Fruit fly (Drosophila melanogaster) whole organism, embryonic: Measurements from ENCODE around the gene IFT54.
A peak's percentile ranks its signal among the peaks of the same experiment; 100 is the strongest.

Experiments
- Awh ChIP-seq: fragments of 200-800 bp; sonication (Bioruptor generic); IDR thresholded peaks from 2 replicates; pipeline ENCODE4, ENCODE4 v1.3.6; 2022; ENCODE audit warnings: missing biosample characterization, missing genetic modification characterization
- CG10431 ChIP-seq: fragments of 200-800 bp; sonication (Bioruptor generic); optimal IDR thresholded peaks from 3 replicates; lab custom pipeline; 2018; ENCODE audit warnings: missing biosample characterization, mild to moderate bottlenecking, missing genetic modification characterization
- CG11560 ChIP-seq: fragments of 200-800 bp; sonication (Bioruptor generic); IDR thresholded peaks from 3 replicates; pipeline ENCODE4 v1.3.6; 2022; ENCODE audit warnings: missing biosample characterization, missing genetic modification characterization
- CG13624 ChIP-seq: fragments of 200-800 bp; sonication (Bioruptor generic); optimal IDR thresholded peaks from 2 replicates; lab custom pipeline; 2016; ENCODE audit warnings: missing biosample characterization, missing genetic modification characterization
- CG13894 ChIP-seq: fragments of 200-800 bp; sonication (Bioruptor generic); optimal IDR thresholded peaks from 3 replicates; lab custom pipeline; 2018; ENCODE audit warnings: missing biosample characterization, mild to moderate bottlenecking, missing genetic modification characterization, moderate library complexity
- CG14860 ChIP-seq: fragments of 200-800 bp; sonication (Bioruptor generic); IDR thresholded peaks from 3 replicates; pipeline ENCODE4 v1.3.6; 2022; ENCODE audit warnings: missing biosample characterization, missing genetic modification characterization; ENCODE audit not compliant: partially characterized antibody
- CG1647 ChIP-seq: fragments of 200-800 bp; sonication (Bioruptor generic); optimal IDR thresholded peaks from 3 replicates; lab custom pipeline; 2016; ENCODE audit warnings: missing biosample characterization, missing genetic modification characterization
- CG16813 ChIP-seq: fragments of 200-800 bp; sonication (Bioruptor generic); IDR thresholded peaks from 3 replicates; pipeline ENCODE4 v1.3.6; 2022; ENCODE audit warnings: missing biosample characterization, missing genetic modification characterization; ENCODE audit not compliant: partially characterized antibody
- CG17829 ChIP-seq: fragments of 200-800 bp; optimal IDR thresholded peaks from 2 replicates; lab custom pipeline; 2019; ENCODE audit warnings: missing biosample characterization, mild to moderate bottlenecking, missing genetic modification characterization, moderate library complexity
- CG1792 ChIP-seq: fragments of 200-800 bp; sonication (Bioruptor generic); optimal IDR thresholded peaks from 2 replicates; lab custom pipeline; 2016; ENCODE audit warnings: missing biosample characterization, missing genetic modification characterization
- CG30403 ChIP-seq: fragments of 200-800 bp; sonication (Bioruptor generic); optimal IDR thresholded peaks from 3 replicates; lab custom pipeline; 2016; ENCODE audit warnings: missing biosample characterization, missing genetic modification characterization
- CG31441 ChIP-seq: fragments of 200-800 bp; sonication (Bioruptor generic); IDR thresholded peaks from 2 replicates; pipeline ENCODE4 v1.3.6; 2022; ENCODE audit warnings: missing biosample characterization, missing genetic modification characterization
- CG33213 ChIP-seq: fragments of 200-800 bp; sonication (Bioruptor generic); optimal IDR thresholded peaks from 3 replicates; lab custom pipeline; 2016; ENCODE audit warnings: missing biosample characterization, missing genetic modification characterization
- CG3726 ChIP-seq: fragments of 200-800 bp; sonication (Bioruptor generic); IDR thresholded peaks from 3 replicates; pipeline ENCODE4, ENCODE4 v1.3.6; 2022; ENCODE audit warnings: missing biosample characterization, missing genetic modification characterization
- CG3847 ChIP-seq: fragments of 200-800 bp; sonication (Bioruptor generic); IDR thresholded peaks from 2 replicates; pipeline ENCODE4 v1.3.6; 2022; ENCODE audit warnings: missing biosample characterization, missing genetic modification characterization
- CG4424 ChIP-seq: fragments of 200-800 bp; sonication (Bioruptor generic); optimal IDR thresholded peaks from 3 replicates; lab custom pipeline; 2016; ENCODE audit warnings: missing biosample characterization, missing genetic modification characterization
- CG4854 ChIP-seq: fragments of 200-800 bp; sonication (Bioruptor generic); optimal IDR thresholded peaks from 2 replicates; lab custom pipeline; 2016; ENCODE audit warnings: missing biosample characterization, missing genetic modification characterization, inconsistent platforms
- CG7372 ChIP-seq: fragments of 200-800 bp; sonication (Bioruptor generic); IDR thresholded peaks from 2 replicates; pipeline ENCODE4 v1.3.6; 2022; ENCODE audit warnings: missing biosample characterization, missing genetic modification characterization
- GATAe ChIP-seq: fragments of 200-800 bp; sonication (Bioruptor generic); conservative IDR thresholded peaks from 2 replicates; pipeline ENCODE4 v1.3.6; 2022; ENCODE audit warnings: missing biosample characterization, missing genetic modification characterization
- Gug ChIP-seq: fragments of 200-800 bp; sonication (Bioruptor generic); IDR thresholded peaks from 4 replicates; pipeline ENCODE4 v1.3.6; 2022; ENCODE audit warnings: missing biosample characterization, missing genetic modification characterization
- H15 ChIP-seq: fragments of 200-800 bp; sonication (Bioruptor generic); IDR thresholded peaks from 3 replicates; pipeline ENCODE4 v1.3.6; 2022; ENCODE audit warnings: missing biosample characterization, missing genetic modification characterization
- HmgD ChIP-seq: fragments of 200-800 bp; sonication (Bioruptor generic); optimal IDR thresholded peaks from 3 replicates; lab custom pipeline; 2016; ENCODE audit warnings: missing biosample characterization, missing genetic modification characterization
- Hr51 ChIP-seq, 2 experiments: fragments of 200-800 bp; sonication (Bioruptor generic); optimal IDR thresholded peaks; 2 replicates in 1 of 2; 3 replicates in 1 of 2; lab custom pipeline; 2016 to 2018; ENCODE audit warnings: missing biosample characterization in 2 of 2, missing genetic modification characterization in 2 of 2, mild to moderate bottlenecking in 1 of 2, moderate library complexity in 1 of 2
- Jarid2 ChIP-seq: fragments of 200-800 bp; sonication (Bioruptor generic); optimal IDR thresholded peaks from 3 replicates; lab custom pipeline; 2017; ENCODE audit warnings: mild to moderate bottlenecking, missing biosample characterization, missing genetic modification reagents, missing genetic modification characterization
- MTF-1 ChIP-seq: fragments of 200-800 bp; sonication (Bioruptor generic); optimal IDR thresholded peaks from 2 replicates; lab custom pipeline; 2018; ENCODE audit warnings: missing biosample characterization, mild to moderate bottlenecking, missing genetic modification characterization, borderline replicate concordance
- NC2α ChIP-seq: fragments of 200-800 bp; sonication (Bioruptor generic); optimal IDR thresholded peaks from 2 replicates; lab custom pipeline; 2016; ENCODE audit warnings: missing biosample characterization, missing genetic modification characterization
- Nf-YC ChIP-seq: fragments of 200-800 bp; optimal IDR thresholded peaks from 3 replicates; lab custom pipeline; 2019; ENCODE audit warnings: missing biosample characterization, mild to moderate bottlenecking, missing genetic modification characterization, moderate library complexity
- Six4 ChIP-seq: fragments of 200-800 bp; sonication (Bioruptor generic); optimal IDR thresholded peaks from 2 replicates; lab custom pipeline; 2016; ENCODE audit warnings: missing biosample characterization, missing genetic modification characterization
- ara ChIP-seq: fragments of 200-800 bp; sonication (Bioruptor generic); IDR thresholded peaks from 2 replicates; pipeline ENCODE4 v1.3.6; 2022; ENCODE audit warnings: missing biosample characterization, missing genetic modification characterization
- caup ChIP-seq: fragments of 200-800 bp; sonication (Bioruptor generic); optimal IDR thresholded peaks from 3 replicates; lab custom pipeline; 2017; ENCODE audit warnings: missing biosample characterization, mild to moderate bottlenecking, missing genetic modification characterization, moderate library complexity; ENCODE audit not compliant: severe bottlenecking
- cg ChIP-seq: fragments of 200-800 bp; sonication (Bioruptor generic); optimal IDR thresholded peaks from 3 replicates; lab custom pipeline; 2019; ENCODE audit warnings: missing biosample characterization, mild to moderate bottlenecking, missing genetic modification characterization, moderate library complexity
- corto ChIP-seq: fragments of 200-800 bp; sonication (Bioruptor generic); optimal IDR thresholded peaks from 2 replicates; lab custom pipeline; 2016; ENCODE audit warnings: missing biosample characterization, mild to moderate bottlenecking, missing genetic modification characterization, moderate library complexity
- cwo ChIP-seq: fragments of 200-800 bp; sonication (Bioruptor generic); optimal IDR thresholded peaks from 3 replicates; lab custom pipeline; 2017; ENCODE audit warnings: missing biosample characterization, missing genetic modification characterization, mild to moderate bottlenecking, moderate library complexity, missing genetic modification reagents
- dm ChIP-seq: fragments of 200-800 bp; sonication (Bioruptor generic); optimal IDR thresholded peaks from 3 replicates; lab custom pipeline; 2016; ENCODE audit warnings: missing biosample characterization, missing genetic modification characterization
- dpn ChIP-seq, 2 experiments: fragments of 200-800 bp; sonication (Bioruptor generic); optimal IDR thresholded peaks; 3 replicates each; lab custom pipeline; 2016; ENCODE audit warnings: missing biosample characterization in 2 of 2, missing genetic modification characterization in 2 of 2
- eyg ChIP-seq: fragments of 200-800 bp; sonication (Bioruptor generic); optimal IDR thresholded peaks from 3 replicates; lab custom pipeline; 2016; ENCODE audit warnings: missing biosample characterization, missing genetic modification characterization
- fd96Cb ChIP-seq: fragments of 200-800 bp; sonication (Bioruptor generic); optimal IDR thresholded peaks from 2 replicates; lab custom pipeline; 2018; ENCODE audit warnings: missing biosample characterization, mild to moderate bottlenecking, missing genetic modification characterization, moderate library complexity
- grn ChIP-seq: fragments of 200-800 bp; sonication (Bioruptor generic); optimal IDR thresholded peaks from 3 replicates; lab custom pipeline; 2017; ENCODE audit warnings: missing biosample characterization, missing genetic modification characterization
- insv ChIP-seq, 2 experiments: fragments of 200-800 bp; sonication (Bioruptor generic); optimal IDR thresholded peaks; 3 replicates each; lab custom pipeline; 2016 to 2018; ENCODE audit warnings: missing biosample characterization in 2 of 2, missing genetic modification characterization in 2 of 2
- kay ChIP-seq: fragments of 200-800 bp; sonication (Bioruptor generic); optimal IDR thresholded peaks from 2 replicates; lab custom pipeline; 2016; ENCODE audit warnings: missing biosample characterization, missing genetic modification characterization
- ken ChIP-seq: fragments of 200-800 bp; sonication (Bioruptor generic); IDR thresholded peaks from 3 replicates; pipeline ENCODE4 v1.3.6; 2022; ENCODE audit warnings: missing biosample characterization, missing genetic modification characterization
- luna ChIP-seq: fragments of 200-800 bp; sonication (Bioruptor generic); optimal IDR thresholded peaks from 2 replicates; lab custom pipeline; 2016; ENCODE audit warnings: missing biosample characterization, missing genetic modification characterization
- odd ChIP-seq: fragments of 200-800 bp; sonication (Bioruptor generic); optimal IDR thresholded peaks from 2 replicates; lab custom pipeline; 2017; ENCODE audit warnings: missing biosample characterization, mild to moderate bottlenecking, missing genetic modification characterization
- org-1 ChIP-seq: fragments of 200-800 bp; sonication (Bioruptor generic); optimal IDR thresholded peaks from 2 replicates; lab custom pipeline; 2017; ENCODE audit warnings: missing biosample characterization, missing genetic modification characterization
- sim ChIP-seq: fragments of 200-800 bp; sonication (Bioruptor generic); IDR thresholded peaks from 2 replicates; pipeline ENCODE4 v1.3.6; 2022; ENCODE audit warnings: missing biosample characterization, missing genetic modification characterization
- sna ChIP-seq: fragments of 200-800 bp; sonication (Bioruptor generic); IDR thresholded peaks from 2 replicates; pipeline ENCODE4 v1.3.6; 2022; ENCODE audit warnings: missing biosample characterization, missing genetic modification characterization; ENCODE audit not compliant: partially characterized antibody
- so ChIP-seq: fragments of 200-800 bp; sonication (Bioruptor generic); IDR thresholded peaks from 3 replicates; pipeline ENCODE4 v1.3.6; 2022; ENCODE audit warnings: missing biosample characterization, missing genetic modification characterization
- tap ChIP-seq: fragments of 200-800 bp; optimal IDR thresholded peaks from 3 replicates; lab custom pipeline; 2019; ENCODE audit warnings: missing biosample characterization, mild to moderate bottlenecking, missing genetic modification characterization, moderate library complexity
- wdn ChIP-seq: fragments of 200-800 bp; sonication (Bioruptor generic); IDR thresholded peaks from 2 replicates; pipeline ENCODE4 v1.3.6; 2022; ENCODE audit warnings: missing biosample characterization, missing genetic modification characterization

IFT54 gene

DNA sequence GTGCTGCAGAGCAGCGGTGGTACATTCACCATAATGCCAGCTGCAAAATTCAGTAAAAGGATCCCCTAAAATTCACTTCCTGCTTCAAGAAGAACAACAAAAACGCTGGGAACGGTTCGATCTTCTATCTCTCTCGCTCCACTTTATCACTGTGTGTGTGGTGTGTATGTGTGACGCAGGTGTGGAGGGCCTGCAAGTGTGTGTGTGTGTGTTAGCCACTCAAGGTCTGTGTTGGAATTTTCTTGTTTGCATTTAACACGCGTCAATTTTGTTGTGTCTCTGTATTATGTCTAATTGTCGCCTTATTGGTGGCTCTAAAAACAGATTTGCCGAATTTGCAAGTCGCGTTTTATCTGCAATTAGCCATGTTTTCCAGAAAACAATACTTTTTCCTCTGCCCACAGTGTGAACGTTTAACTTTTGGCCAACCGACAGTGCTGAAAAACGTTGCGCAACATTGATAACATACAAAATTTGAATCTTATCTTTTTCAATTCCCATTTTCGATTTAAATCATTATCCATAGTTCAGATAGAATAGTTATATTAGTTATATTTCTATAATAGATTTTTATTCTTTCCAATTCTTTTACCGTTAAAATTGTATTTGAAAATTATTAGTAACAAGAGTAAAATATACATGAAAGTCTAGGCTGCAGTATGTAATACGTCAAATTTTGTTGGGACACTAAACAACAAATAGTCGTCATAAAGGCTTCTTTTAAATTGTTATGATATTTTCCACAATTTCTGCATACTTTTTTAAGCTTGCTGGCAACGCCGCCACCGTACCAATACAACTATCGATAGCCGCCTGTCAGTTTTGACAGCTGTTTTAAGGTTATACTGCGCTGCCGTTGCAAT, 24.3 kb downstream of the IFT54 start, which contains the start of the genes Afti and ATPsynE (continued):
- TF ChIP-seq MTF-1 (GFP tag; lab: Kevin White, UChicago), result peak; percentile 46
- TF ChIP-seq so (GFP tag; lab: Robert Waterston, UW), result 0 out of 3 replicates have a peak, but pooled peaks have one; percentile 20
- TF ChIP-seq ken, result peak; percentile 76
- TF ChIP-seq wdn, result peak; percentile 37; the same call in 1 of the 2 replicates
- TF ChIP-seq Jarid2 (GFP tag; lab: Kevin White, UChicago), result no peak
- no peak for TF ChIP-seq corto (GFP tag; lab: Kevin White, UChicago)
- peak; percentile 73 for TF ChIP-seq CG17829 (tag; lab: Kevin White, UChicago)
- TF ChIP-seq CG13624 (GFP tag; lab: Kevin White, UChicago), result peak; percentile 66
- peak; percentile 58 for TF ChIP-seq CG1647 (GFP tag; lab: Kevin White, UChicago)
- TF ChIP-seq kay (GFP tag; lab: Kevin White, UChicago), result peak; percentile 25
- TF ChIP-seq NC2α (GFP tag; lab: Kevin White, UChicago), result no peak
- TF ChIP-seq tap (tag; lab: Kevin White, UChicago), result no peak
- no peak for TF ChIP-seq cwo (GFP tag; lab: Kevin White, UChicago)
- no peak for TF ChIP-seq grn (GFP tag; lab: Kevin White, UChicago)
- TF ChIP-seq dpn (GFP tag; optimal IDR thresholded peaks at IDR 0.05; lab: Kevin White, UChicago), result peak; percentile 70 to 75
- peak; percentile 99 for TF ChIP-seq cg (GFP tag; lab: Kevin White, UChicago)
- peak; percentile 63 for TF ChIP-seq fd96Cb (tag; lab: Kevin White, UChicago)
- peak; percentile 59 for TF ChIP-seq CG14860
- no peak for TF ChIP-seq insv (GFP tag; optimal IDR thresholded peaks at IDR 0.05; lab: Kevin White, UChicago)
- TF ChIP-seq sim (GFP tag; lab: Robert Waterston, UW), result no peak
- TF ChIP-seq CG1792 (GFP tag; lab: Kevin White, UChicago), result peak; percentile 46
- no peak for TF ChIP-seq odd (GFP tag; lab: Kevin White, UChicago)
- TF ChIP-seq H15, result peak; percentile 50; the same call in 1 of the 3 replicates
- peak; percentile 64 for TF ChIP-seq CG13894 (tag; lab: Kevin White, UChicago)
- TF ChIP-seq Awh (GFP tag; lab: Robert Waterston, UW), result no peak
- peak; percentile 79 for TF ChIP-seq CG30403 (GFP tag; lab: Kevin White, UChicago)
- peak; percentile 50 for TF ChIP-seq CG33213 (GFP tag; lab: Kevin White, UChicago)
- peak; percentile 29 for TF ChIP-seq sna
- peak; percentile 39 for TF ChIP-seq dm (GFP tag; lab: Kevin White, UChicago)
- TF ChIP-seq CG3847 (GFP tag; lab: Robert Waterston, UW), result peak; percentile 83
- no peak for TF ChIP-seq HmgD (GFP tag; lab: Kevin White, UChicago)
- TF ChIP-seq CG7372 (GFP tag; lab: Robert Waterston, UW), result peak; percentile 62
- TF ChIP-seq CG4424 (GFP tag; lab: Kevin White, UChicago), result peak; percentile 64
- TF ChIP-seq CG16813 (GFP tag; lab: Robert Waterston, UW), result peak; percentile 69
- peak; percentile 64 for TF ChIP-seq caup
- peak; percentile 54; the same call in 1 of the 3 replicates for TF ChIP-seq CG11560 (tag; lab: Robert Waterston, UW)
- peak; percentile 55 for TF ChIP-seq Six4 (GFP tag; lab: Kevin White, UChicago)
- peak; percentile 14 for TF ChIP-seq CG10431 (GFP tag; lab: Kevin White, UChicago)
- TF ChIP-seq org-1 (GFP tag; lab: Kevin White, UChicago), result no peak
- no peak for TF ChIP-seq GATAe (GFP tag; lab: Robert Waterston, UW)
- TF ChIP-seq Hr51 (GFP tag; optimal IDR thresholded peaks at IDR 0.05; lab: Kevin White, UChicago), result peak in 1 of 2 experiments; percentile 22
- no peak for TF ChIP-seq CG3726 (GFP tag; lab: Robert Waterston, UW)
- TF ChIP-seq Nf-YC (tag; lab: Kevin White, UChicago), result peak; percentile 46
- no peak for TF ChIP-seq eyg (GFP tag; lab: Kevin White, UChicago)
- no peak for TF ChIP-seq CG31441 (GFP tag; lab: Robert Waterston, UW)
- peak; percentile 47; the same call in 1 of the 2 replicates for TF ChIP-seq ara (GFP tag; lab: Robert Waterston, UW)
- peak; percentile 57 for TF ChIP-seq CG4854 (GFP tag; lab: Kevin White, UChicago)
- TF ChIP-seq Gug (GFP tag; lab: Robert Waterston, UW), result peak; percentile 84
- peak; percentile 49 for TF ChIP-seq luna (GFP tag; lab: Kevin White, UChicago)
